Worm (Caenorhabditis elegans) whole organism, L4 larva: ENCODE data around the gene T07H8.11.

Experiments used
- F44E2.7 ChIP-seq: fragments of 200-800 bp; sonication (Bioruptor generic); IDR thresholded peaks from 2 replicates; pipeline ENCODE4 v2.1.2; 2022; ENCODE audit warnings: missing genetic modification characterization, missing compliant biosample characterization
- aha-1 ChIP-seq: fragments of 150-350 bp; peaks from one replicate; lab custom pipeline; 2014; ENCODE audit warnings: missing biosample characterization, missing genetic modification characterization
- ama-1 ChIP-seq: fragments of 150-350 bp; optimal IDR thresholded peaks from 2 replicates; lab custom pipeline; 2014; ENCODE audit warnings: inconsistent platforms, mixed read lengths
- hlh-30 ChIP-seq: sonication (generic microtip); optimal IDR thresholded peaks from 2 replicates; lab custom pipeline; 2017; ENCODE audit warnings: antibody characterized with exemption, mild to moderate bottlenecking, missing genetic modification characterization, missing compliant biosample characterization; ENCODE audit not compliant: insufficient read depth
- lin-39 ChIP-seq: fragments of 150-350 bp; optimal IDR thresholded peaks from 2 replicates; lab custom pipeline; 2014; ENCODE audit warnings: missing biosample characterization, missing genetic modification reagents, missing genetic modification characterization
- lsy-2 ChIP-seq, 2 experiments: fragments of 150-350 bp in 1 of 2; sonication (generic microtip) in 1 of 2; optimal IDR thresholded peaks; 2 replicates each; lab custom pipeline; 2014 to 2017; ENCODE audit warnings: missing biosample characterization in 2 of 2, missing genetic modification characterization in 2 of 2
- mxl-3 ChIP-seq: fragments of 200-800 bp; sonication (Bioruptor generic); optimal IDR thresholded peaks from 2 replicates; lab custom pipeline; 2018; ENCODE audit warnings: mild to moderate bottlenecking, missing genetic modification characterization, missing compliant biosample characterization
- nhr-41 ChIP-seq: fragments of 200-800 bp; sonication (Bioruptor generic); IDR thresholded peaks from 2 replicates; pipeline ENCODE4 v1.3.6; 2022; ENCODE audit warnings: missing genetic modification reagents, missing genetic modification characterization, missing compliant biosample characterization
- nhr-6 ChIP-seq: fragments of 150-350 bp; optimal IDR thresholded peaks from 2 replicates; lab custom pipeline; 2014; ENCODE audit warnings: missing biosample characterization, missing genetic modification characterization
- nhr-77 ChIP-seq: fragments of 150-350 bp; optimal IDR thresholded peaks from 2 replicates; lab custom pipeline; 2014; ENCODE audit warnings: missing biosample characterization, missing genetic modification characterization
- pqm-1 ChIP-seq: sonication (generic microtip); optimal IDR thresholded peaks from 2 replicates; lab custom pipeline; 2017; ENCODE audit warnings: missing biosample characterization, missing genetic modification characterization
- unc-130 ChIP-seq: sonication (generic microtip); optimal IDR thresholded peaks from 2 replicates; lab custom pipeline; 2016; ENCODE audit warnings: missing genetic modification reagents, missing genetic modification characterization, missing compliant biosample characterization
- unc-62 ChIP-seq, 3 experiments: fragments of 150-350 bp in 1 of 3; sonication (generic microtip); optimal IDR thresholded peaks in 2 of 3; peaks in 1 of 3; 1 replicate in 1 of 3; 2 replicates in 2 of 3; lab custom pipeline; 2014 to 2017; ENCODE audit warnings: missing biosample characterization in 3 of 3, missing genetic modification characterization in 3 of 3, missing genetic modification reagents in 3 of 3, missing genotype in 1 of 3
- zfp-3 ChIP-seq: fragments of 200-800 bp; sonication (Bioruptor generic); conservative IDR thresholded peaks from 2 replicates; pipeline ENCODE4 v1.3.6; 2022; ENCODE audit warnings: missing genetic modification reagents, missing genetic modification characterization, missing compliant biosample characterization

DNA sequence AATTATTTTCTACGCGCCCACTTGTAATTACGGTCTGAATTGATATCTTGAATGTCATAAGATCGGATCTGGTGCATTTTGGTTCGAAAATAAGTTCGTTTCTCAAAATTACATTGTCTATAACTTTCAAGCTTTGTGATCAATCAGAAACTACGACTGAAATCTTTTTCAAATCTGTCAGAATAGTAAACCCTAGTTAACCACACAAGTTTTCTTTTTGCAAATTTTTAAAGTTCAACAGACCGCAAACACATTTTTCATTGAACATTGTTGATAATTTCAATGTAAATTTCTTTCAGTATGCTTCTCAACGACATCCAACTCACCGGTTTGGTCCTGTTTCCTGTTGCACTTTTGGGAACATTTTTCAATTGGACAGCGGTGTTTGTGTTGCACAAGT is 20.4 kb upstream of the T07H8.11 start, which contains the start of gene srx-59:
- TF ChIP-seq hlh-30 (no peak), aha-1 (tag; lab: Kevin White, UChicago) (no peak), mxl-3 (GFP tag; lab: Kevin White, UChicago) (no peak), pqm-1 (tag; lab: Kevin White, UChicago) (no peak), F44E2.7 (no peak), lin-39 (tag; lab: Kevin White, UChicago) (no peak), unc-62 (GFP tag; optimal IDR thresholded peaks at IDR 0.05 in 1 of 2; lab: Kevin White, UChicago) (peak in 1 of 2 experiments; percentile 19), unc-62 (tag; optimal IDR thresholded peaks at IDR 0.05; lab: Kevin White, UChicago) (no peak), nhr-77 (no peak), nhr-6 (tag; lab: Kevin White, UChicago) (no peak), unc-130 (GFP tag; lab: Kevin White, UChicago) (no peak), ama-1 (lab: Kevin White, UChicago) (no peak), lsy-2 (tag; optimal IDR thresholded peaks at IDR 0.05; lab: Kevin White, UChicago) (no peak), nhr-41 (no peak), zfp-3 (GFP tag; lab: Robert Waterston, UW) (no peak)
